Fruit fly (Drosophila melanogaster): Measurements from ENCODE around the gene CG12499.

CG12499 gene

dm6 chr3R:22410537-22411360 is 35.6 kb downstream of the CG12499 start, which contains the start of the genes CG13850 and lqfR (continued):
- TF ChIP-seq tll (GFP tag; optimal IDR thresholded peaks at IDR 0.05) (peak in 1 of 2 experiments; percentile 30), CG30403 (GFP tag; optimal IDR thresholded peaks at IDR 0.05) (peak; percentile 91), zfh1 (GFP tag; IDR thresholded peaks at IDR 0.05) (peak; percentile 14; the same call in 1 of the 3 replicates), CG9932 (GFP tag; IDR thresholded peaks at IDR 0.05) (peak; percentile 87), CG2889 (GFP tag; IDR thresholded peaks at IDR 0.05) (0 out of 3 replicates have a peak, but pooled peaks have one; percentile 38), ttk (GFP tag; IDR thresholded peaks at IDR 0.05) (no peak; the same call in 1 of the 2 replicates), CG6175 (GFP tag; IDR thresholded peaks at IDR 0.05) (no peak), hbn (GFP tag; IDR thresholded peaks at IDR 0.05; ENCODE audit: partially characterized antibody) (no peak), eyg (GFP tag; optimal IDR thresholded peaks at IDR 0.05) (peak; percentile 39), prd (optimal IDR thresholded peaks at IDR 0.05) (no peak), prd (GFP tag; IDR thresholded peaks at IDR 0.05) (peak; percentile 60; the same call in 2 of the 3 replicates), CG32532 (GFP tag; IDR thresholded peaks at IDR 0.05) (peak; percentile 41; the same call in 1 of the 2 replicates), CG32772 (GFP tag; IDR thresholded peaks at IDR 0.05) (no peak), luna (GFP tag; optimal IDR thresholded peaks at IDR 0.05) (peak; percentile 15), Dbx (GFP tag; IDR thresholded peaks at IDR 0.05) (peak; percentile 69), Gug (GFP tag; IDR thresholded peaks at IDR 0.05) (peak; percentile 59; the same call in 3 of the 4 replicates), CG17829 (tag; optimal IDR thresholded peaks at IDR 0.05) (peak; percentile 54), Scr (GFP tag; IDR thresholded peaks at IDR 0.05; ENCODE audit: partially characterized antibody) (no peak), CG4854 (GFP tag; optimal IDR thresholded peaks at IDR 0.05) (peak; percentile 79), CG11093 (GFP tag; IDR thresholded peaks at IDR 0.05) (no peak), ems (GFP tag; optimal IDR thresholded peaks at IDR 0.05) (peak; percentile 80), dati (GFP tag; IDR thresholded peaks at IDR 0.05) (no peak), CG13424 (tag; optimal IDR thresholded peaks at IDR 0.05) (peak; percentile 69), CG12299 (tag; optimal IDR thresholded peaks at IDR 0.05) (peak; percentile 40), CG34376 (GFP tag; optimal IDR thresholded peaks at IDR 0.05) (peak; percentile 66), Poxn (GFP tag; IDR thresholded peaks at IDR 0.05) (no peak), Hand (GFP tag; optimal IDR thresholded peaks at IDR 0.05) (peak; percentile 6), crp (GFP tag; optimal IDR thresholded peaks at IDR 0.05) (peak; percentile 21 to 84), dm (GFP tag; optimal IDR thresholded peaks at IDR 0.05) (peak; percentile 80), CG33213 (GFP tag; optimal IDR thresholded peaks at IDR 0.05) (peak; percentile 47), pho (GFP tag; optimal IDR thresholded peaks at IDR 0.05) (peak; percentile 86), grn (GFP tag; optimal IDR thresholded peaks at IDR 0.05) (no peak), sens-2 (GFP tag; IDR thresholded peaks at IDR 0.05) (no peak), Lim3 (GFP tag; IDR thresholded peaks at IDR 0.05) (no peak), pan (optimal IDR thresholded peaks at IDR 0.05) (no peak), pan (GFP tag; optimal IDR thresholded peaks at IDR 0.05 in 1 of 2, IDR thresholded peaks at IDR 0.05 in 1 of 2) (no peak), Opbp (GFP tag; IDR thresholded peaks at IDR 0.05; ENCODE audit: partially characterized antibody) (no peak), CHES-1-like (GFP tag; optimal IDR thresholded peaks at IDR 0.05) (peak; percentile 64), CG8359 (GFP tag; optimal IDR thresholded peaks at IDR 0.05; ENCODE audit: borderline replicate concordance) (peak; percentile 34), zf30C (GFP tag; optimal IDR thresholded peaks at IDR 0.05) (no peak), CG7839 (tag; optimal IDR thresholded peaks at IDR 0.05) (no peak), CG11723 (GFP tag; optimal IDR thresholded peaks at IDR 0.05) (peak; percentile 58), Doc3 (GFP tag; IDR thresholded peaks at IDR 0.05; ENCODE audit: partially characterized antibody) (no peak), H15 (GFP tag; IDR thresholded peaks at IDR 0.05) (no peak; the same call in 1 of the 3 replicates), sima (GFP tag; optimal IDR thresholded peaks at IDR 0.05) (no peak), pita (GFP tag; optimal IDR thresholded peaks at IDR 0.05) (no peak), CrebB (tag; optimal IDR thresholded peaks at IDR 0.05) (no peak), CG1603 (tag; optimal IDR thresholded peaks at IDR 0.05) (peak; percentile 3), NFAT (GFP tag; IDR thresholded peaks at IDR 0.05) (peak; percentile 69)
